Worm (Caenorhabditis elegans) whole organism, L4/young adult: Measurements from ENCODE around the gene mrpl-18.

Experiments used
- W03F9.2 ChIP-seq: fragments of 150-350 bp; optimal IDR thresholded peaks from 2 replicates; lab custom pipeline; 2014; ENCODE audit warnings: missing biosample characterization, missing genetic modification characterization
- him-1 ChIP-seq: sonication (generic microtip); optimal IDR thresholded peaks from 2 replicates; lab custom pipeline; 2016; ENCODE audit warnings: missing genotype, missing genetic modification reagents, missing genetic modification characterization, missing compliant biosample characterization

- no peak for TF ChIP-seq him-1 (tag; lab: Kevin White, UChicago)
- no peak for TF ChIP-seq W03F9.2
Measured at ce11 chrIII:8163283-8163682, 18.5 kb downstream of the mrpl-18 start, which contains the start of gene bath-42.
